Fruit fly (Drosophila melanogaster) whole organism: ENCODE data around the gene CG17672.

Experiments used
- CG8478 ChIP-seq: fragments of >200 bp; optimal IDR thresholded peaks from 2 replicates; lab custom pipeline; 2018; ENCODE audit warnings: inconsistent platforms
- EcR ChIP-seq, 2 experiments: fragments of >200 bp; optimal IDR thresholded peaks; 2 replicates each; lab custom pipeline; 2017; ENCODE audit warnings: missing biosample characterization in 2 of 2, missing genetic modification characterization in 2 of 2, missing genetic modification reagents in 2 of 2
- pan ChIP-seq: fragments of >200 bp; optimal IDR thresholded peaks from 2 replicates; lab custom pipeline; 2017
- psq ChIP-seq: fragments of >200 bp; optimal IDR thresholded peaks from 2 replicates; lab custom pipeline; 2017
- usp ChIP-seq: fragments of >200 bp; optimal IDR thresholded peaks from 2 replicates; lab custom pipeline; 2017; ENCODE audit warnings: missing biosample characterization, missing genetic modification characterization, mixed read lengths

DNA sequence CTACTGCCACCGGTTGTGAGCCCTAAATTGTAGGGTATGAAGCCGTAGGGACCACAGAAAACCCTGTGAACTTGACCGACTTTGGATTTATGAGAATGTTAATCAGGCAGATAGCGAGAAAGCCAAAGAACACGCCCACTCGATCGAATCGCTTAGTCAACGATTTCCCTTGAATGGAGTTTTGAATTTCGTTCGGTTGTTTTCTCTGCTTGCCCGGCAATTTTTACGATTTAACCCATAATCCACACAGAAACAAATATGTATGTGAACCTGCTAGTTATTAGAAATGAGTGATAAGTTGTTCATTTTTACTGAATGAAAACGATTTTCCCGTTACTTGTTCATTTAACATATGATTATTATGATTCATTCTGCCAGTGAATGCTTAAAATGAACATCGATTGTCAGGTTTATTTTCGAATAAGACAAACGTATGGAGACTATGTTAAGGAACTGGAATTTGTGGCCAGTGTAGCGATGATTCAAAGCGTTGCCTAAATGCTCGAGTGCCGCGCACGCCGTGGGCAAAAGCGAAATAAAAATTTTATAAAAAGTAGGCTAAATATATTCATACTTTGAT, 1.4 kb downstream of the CG17672 start:
- no peak for TF ChIP-seq pan (lab: Kevin White, UChicago)
- TF ChIP-seq CG8478 (lab: Kevin White, UChicago), result no peak
- TF ChIP-seq EcR (GFP tag; optimal IDR thresholded peaks at IDR 0.05; lab: Kevin White, UChicago), result no peak
- TF ChIP-seq psq (lab: Kevin White, UChicago), result no peak
- no peak for TF ChIP-seq usp
